Fruit fly (Drosophila melanogaster): Measurements from ENCODE around the gene Gr93a.

DNA sequence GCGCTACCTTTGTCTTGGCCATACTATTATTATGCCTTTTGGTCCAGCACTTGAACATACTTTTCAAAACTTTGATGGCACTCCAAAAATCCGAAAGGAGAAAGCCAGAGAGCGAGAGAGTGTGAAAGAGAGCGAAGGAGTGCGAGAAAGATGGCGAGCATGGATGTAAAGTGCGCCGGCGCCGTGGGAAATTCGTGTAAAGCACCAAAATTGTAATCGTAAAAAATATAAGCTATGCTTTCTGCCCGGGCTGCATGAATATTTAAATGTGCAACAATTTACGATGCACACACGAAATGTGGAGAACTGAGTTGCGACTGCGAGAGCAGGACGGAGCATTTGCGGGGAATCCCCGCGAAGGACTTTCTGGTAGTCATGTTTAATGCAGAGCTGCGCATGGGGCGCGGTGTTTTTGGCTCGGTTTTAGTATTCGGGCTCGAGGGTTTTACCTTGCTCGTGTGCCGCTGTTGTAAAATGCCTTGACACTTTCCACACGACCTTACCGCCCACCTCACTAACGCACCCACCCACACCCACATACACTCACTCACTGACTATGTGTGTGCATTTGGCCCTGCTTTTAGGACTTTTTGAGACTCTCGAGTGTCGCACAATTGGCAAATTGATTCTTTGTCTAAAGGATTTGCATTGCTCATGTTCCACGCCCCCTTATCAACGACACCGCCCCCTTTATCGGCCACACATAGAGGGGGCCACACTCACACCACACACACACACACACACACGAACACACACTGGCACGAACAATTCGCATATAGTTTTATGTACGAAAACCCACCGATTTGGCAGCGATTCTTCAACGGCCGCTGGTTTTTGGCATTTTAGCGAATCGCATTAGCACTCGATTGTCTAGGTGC, 10.4 kb upstream of the Gr93a start:
- TF ChIP-seq h (optimal IDR thresholded peaks at IDR 0.05) (no peak), Myc (optimal IDR thresholded peaks at IDR 0.05) (no peak), ttk (optimal IDR thresholded peaks at IDR 0.05) (no peak), psq (optimal IDR thresholded peaks at IDR 0.05) (no peak)

All from Kc167 (cell line).